Worm (Caenorhabditis elegans) whole organism, L2 larva: ENCODE results near the gene twk-24.

Experiments used
- C34F6.9 ChIP-seq: fragments of 150-350 bp; optimal IDR thresholded peaks from 2 replicates; lab custom pipeline; 2014; ENCODE audit warnings: missing biosample characterization, missing genetic modification characterization
- R02D3.7 ChIP-seq: fragments of 150-350 bp; optimal IDR thresholded peaks from 2 replicates; lab custom pipeline; 2014; ENCODE audit warnings: missing biosample characterization, missing genetic modification characterization
- alr-1 ChIP-seq: fragments of 150-350 bp; optimal IDR thresholded peaks from 2 replicates; lab custom pipeline; 2014; ENCODE audit warnings: missing biosample characterization, missing genetic modification characterization
- aly-2 ChIP-seq: fragments of 150-350 bp; optimal IDR thresholded peaks from 2 replicates; lab custom pipeline; 2014; ENCODE audit warnings: missing biosample characterization, missing genetic modification characterization
- ama-1 ChIP-seq: fragments of 150-350 bp; optimal IDR thresholded peaks from 2 replicates; lab custom pipeline; 2018; ENCODE audit warnings: inconsistent platforms
- blmp-1 ChIP-seq: sonication (generic microtip); optimal IDR thresholded peaks from 2 replicates; lab custom pipeline; 2017; ENCODE audit warnings: missing genetic modification characterization, mild to moderate bottlenecking, missing compliant biosample characterization, antibody characterized with exemption, moderate library complexity; ENCODE audit not compliant: insufficient read depth
- ceh-16 ChIP-seq: fragments of 150-350 bp; optimal IDR thresholded peaks from 2 replicates; lab custom pipeline; 2014; ENCODE audit warnings: missing biosample characterization, missing genetic modification characterization
- ceh-82 ChIP-seq: fragments of 150-350 bp; optimal IDR thresholded peaks from 2 replicates; lab custom pipeline; 2014; ENCODE audit warnings: missing biosample characterization, missing genetic modification characterization
- crh-2 ChIP-seq: sonication (generic microtip); optimal IDR thresholded peaks from 2 replicates; lab custom pipeline; 2017; ENCODE audit warnings: missing biosample characterization, missing genetic modification characterization
- egl-27 ChIP-seq: sonication (generic microtip); optimal IDR thresholded peaks from 3 replicates; lab custom pipeline; 2017; ENCODE audit warnings: missing biosample characterization, missing genetic modification reagents, missing genetic modification characterization
- elt-3 ChIP-seq: sonication (generic microtip); optimal IDR thresholded peaks from 2 replicates; lab custom pipeline; 2017; ENCODE audit warnings: missing biosample characterization, missing genetic modification characterization
- gmeb-1 ChIP-seq: fragments of 150-350 bp; optimal IDR thresholded peaks from 2 replicates; lab custom pipeline; 2014; ENCODE audit warnings: missing biosample characterization, missing genetic modification characterization
- lin-11 ChIP-seq: fragments of 150-350 bp; sonication (generic microtip); optimal IDR thresholded peaks from 2 replicates; lab custom pipeline; 2014; ENCODE audit warnings: missing biosample characterization, missing genetic modification characterization, inconsistent platforms, mixed read lengths
- lin-13 ChIP-seq: fragments of 150-350 bp; optimal IDR thresholded peaks from 2 replicates; lab custom pipeline; 2014; ENCODE audit warnings: missing biosample characterization, missing genetic modification reagents, missing genetic modification characterization
- lin-39 ChIP-seq: fragments of 150-350 bp; optimal IDR thresholded peaks from 2 replicates; lab custom pipeline; 2014; ENCODE audit warnings: missing biosample characterization, missing genetic modification reagents, missing genetic modification characterization
- lsy-2 ChIP-seq, 2 experiments: fragments of 150-350 bp in 1 of 2; sonication (generic microtip) in 1 of 2; optimal IDR thresholded peaks; 2 replicates each; lab custom pipeline; 2014 to 2017; ENCODE audit warnings: missing biosample characterization in 2 of 2, missing genetic modification characterization in 2 of 2
- mab-5 ChIP-seq: fragments of 150-350 bp; optimal IDR thresholded peaks from 2 replicates; lab custom pipeline; 2014; ENCODE audit warnings: missing biosample characterization, missing genetic modification characterization
- mdl-1 ChIP-seq, 2 experiments: fragments of 150-350 bp in 1 of 2; sonication (generic microtip) in 1 of 2; optimal IDR thresholded peaks; 2 replicates each; lab custom pipeline; 2017; ENCODE audit warnings: missing biosample characterization in 2 of 2, missing genetic modification characterization in 2 of 2
- nhr-12 ChIP-seq: fragments of 150-350 bp; optimal IDR thresholded peaks from 2 replicates; lab custom pipeline; 2014; ENCODE audit warnings: missing biosample characterization, missing genetic modification characterization
- nhr-129 ChIP-seq: fragments of 150-350 bp; optimal IDR thresholded peaks from 2 replicates; lab custom pipeline; 2014; ENCODE audit warnings: missing biosample characterization, missing genetic modification characterization
- nhr-23 ChIP-seq: fragments of 150-350 bp; optimal IDR thresholded peaks from 2 replicates; lab custom pipeline; 2014; ENCODE audit warnings: missing biosample characterization, missing genetic modification reagents, missing genetic modification characterization
- nhr-237 ChIP-seq: fragments of 150-350 bp; optimal IDR thresholded peaks from 2 replicates; lab custom pipeline; 2014; ENCODE audit warnings: missing biosample characterization, missing genetic modification characterization
- nhr-25 ChIP-seq: fragments of 150-350 bp; sonication (generic microtip); optimal IDR thresholded peaks from 3 replicates; lab custom pipeline; 2014; ENCODE audit warnings: missing biosample characterization, missing genetic modification characterization
- nhr-6 ChIP-seq: fragments of 150-350 bp; optimal IDR thresholded peaks from 2 replicates; lab custom pipeline; 2014; ENCODE audit warnings: missing biosample characterization, missing genetic modification characterization
- nhr-77 ChIP-seq: fragments of 150-350 bp; optimal IDR thresholded peaks from 2 replicates; lab custom pipeline; 2014; ENCODE audit warnings: missing biosample characterization, missing genetic modification characterization
- peb-1 ChIP-seq: fragments of 150-350 bp; optimal IDR thresholded peaks from 2 replicates; lab custom pipeline; 2014; ENCODE audit warnings: missing biosample characterization, missing genetic modification characterization
- sem-4 ChIP-seq: fragments of 150-350 bp; optimal IDR thresholded peaks from 2 replicates; lab custom pipeline; 2014; ENCODE audit warnings: missing biosample characterization, missing genetic modification reagents, missing genetic modification characterization
- skn-1 ChIP-seq: sonication (generic microtip); optimal IDR thresholded peaks from 2 replicates; lab custom pipeline; 2017; ENCODE audit warnings: missing biosample characterization, missing genetic modification characterization
- sma-9 ChIP-seq, 2 experiments: fragments of 150-350 bp in 1 of 2; sonication (generic microtip) in 1 of 2; optimal IDR thresholded peaks; 2 replicates each; lab custom pipeline; 2014 to 2016; ENCODE audit warnings: missing genetic modification characterization in 2 of 2, mild to moderate bottlenecking in 1 of 2, missing biosample characterization in 1 of 2, missing compliant biosample characterization in 1 of 2, missing genetic modification reagents in 1 of 2, moderate library complexity in 1 of 2
- snpc-4 ChIP-seq: fragments of 150-350 bp; optimal IDR thresholded peaks from 2 replicates; lab custom pipeline; 2014; ENCODE audit warnings: missing biosample characterization, missing genetic modification characterization
- unc-55 ChIP-seq: fragments of 150-350 bp; sonication (generic microtip); optimal IDR thresholded peaks from 3 replicates; lab custom pipeline; 2014; ENCODE audit warnings: missing biosample characterization, missing genetic modification reagents, missing genetic modification characterization
- unc-62 ChIP-seq: fragments of 150-350 bp; optimal IDR thresholded peaks from 2 replicates; lab custom pipeline; 2014; ENCODE audit warnings: missing biosample characterization, missing genetic modification reagents, missing genetic modification characterization
- zag-1 ChIP-seq: fragments of 150-350 bp; optimal IDR thresholded peaks from 2 replicates; lab custom pipeline; 2014; ENCODE audit warnings: missing biosample characterization, missing genetic modification characterization
- ztf-1 ChIP-seq: fragments of 200-800 bp; sonication (Bioruptor generic); conservative IDR thresholded peaks from 2 replicates; pipeline ENCODE4 v1.3.6; 2022; ENCODE audit warnings: missing genetic modification characterization, missing compliant biosample characterization
- ztf-4 ChIP-seq: fragments of 150-350 bp; optimal IDR thresholded peaks from 2 replicates; lab custom pipeline; 2014; ENCODE audit warnings: missing biosample characterization, missing genetic modification characterization

Gene twk-24

DNA sequence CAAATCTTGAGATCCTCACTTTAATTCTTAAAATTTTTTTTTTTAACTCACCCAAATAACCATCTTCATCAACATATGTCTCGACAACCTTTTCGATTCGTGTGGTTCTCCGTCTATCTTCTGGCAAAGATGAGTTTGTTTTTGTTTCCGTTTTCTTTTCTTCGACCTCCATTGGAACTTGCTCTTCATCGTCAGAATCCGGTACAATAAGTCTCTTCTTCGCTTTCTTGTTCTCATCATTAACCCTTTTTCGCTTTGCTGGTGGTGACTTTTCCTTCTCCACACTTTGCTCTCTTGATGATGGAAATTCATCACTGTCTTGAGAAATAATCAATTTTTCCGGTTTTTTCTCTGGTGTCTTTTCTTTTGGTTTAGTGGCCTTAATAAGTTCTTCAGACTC, 47.0 kb upstream of the twk-24 start:
- no peak for TF ChIP-seq unc-55 (GFP tag; lab: Kevin White, UChicago)
- no peak for TF ChIP-seq peb-1
- TF ChIP-seq nhr-77 (tag; lab: Kevin White, UChicago), result no peak
- no peak for TF ChIP-seq nhr-12 (tag; lab: Kevin White, UChicago)
- TF ChIP-seq zag-1 (tag; lab: Kevin White, UChicago), result no peak
- no peak for TF ChIP-seq lin-39
- no peak for TF ChIP-seq nhr-6 (tag; lab: Kevin White, UChicago)
- TF ChIP-seq sem-4 (tag; lab: Kevin White, UChicago), result no peak
- TF ChIP-seq R02D3.7 (tag; lab: Kevin White, UChicago), result no peak
- TF ChIP-seq blmp-1 (tag; lab: Kevin White, UChicago), result no peak

DNA sequence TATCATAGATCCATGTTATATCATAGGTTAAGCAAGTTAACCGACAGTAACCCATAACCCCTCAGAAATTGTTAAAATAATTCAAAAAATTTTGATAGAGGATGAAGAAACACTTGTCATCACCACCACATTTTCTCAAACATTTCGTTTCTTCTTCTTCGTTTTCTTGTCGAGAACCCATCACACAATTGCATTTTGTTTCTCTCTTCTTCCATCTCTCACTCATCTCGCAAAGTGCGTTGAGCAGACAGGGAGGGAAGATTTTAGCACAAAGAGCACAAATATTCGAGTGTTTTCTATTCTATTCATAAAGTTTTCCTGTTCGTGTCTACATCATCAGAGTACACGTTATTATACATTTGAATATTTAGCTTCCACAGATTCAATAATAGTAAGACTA, 45.3 kb upstream of the twk-24 start:
- no peak for TF ChIP-seq unc-62 (GFP tag; lab: Kevin White, UChicago)
- TF ChIP-seq zag-1 (tag; lab: Kevin White, UChicago), result peak; percentile 33
- peak in 1 of 2 experiments; percentile 38 for TF ChIP-seq lsy-2 (tag; optimal IDR thresholded peaks at IDR 0.05; lab: Kevin White, UChicago)
- TF ChIP-seq nhr-129 (tag; lab: Kevin White, UChicago), result peak; percentile 18
- TF ChIP-seq nhr-25, result no peak
- peak; percentile 41 for TF ChIP-seq C34F6.9 (tag; lab: Kevin White, UChicago)
- peak; percentile 54 for TF ChIP-seq unc-55 (GFP tag; lab: Kevin White, UChicago)

DNA sequence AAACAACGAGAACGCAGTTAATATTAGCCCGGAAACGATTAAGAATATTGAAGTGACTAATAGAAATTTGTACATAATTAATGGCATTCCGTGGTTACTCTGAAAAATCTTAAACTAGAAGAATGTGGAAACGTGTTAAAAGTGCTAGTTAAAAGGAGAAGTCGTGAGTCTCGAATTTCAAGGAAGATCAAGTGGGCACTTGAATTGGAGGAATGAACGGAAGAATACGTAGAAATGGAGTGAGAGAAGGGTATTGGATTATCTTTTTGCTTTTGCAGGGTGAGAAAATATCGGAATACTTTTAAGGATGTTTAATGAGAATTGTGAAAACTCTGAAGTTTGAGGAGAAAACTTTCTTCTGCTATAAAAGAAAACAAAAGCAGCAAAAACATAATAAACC, 41.1 kb upstream of the twk-24 start, which contains the start of gene hpo-30:
Gene hpo-30, minus strand, starts transcription at position 101 of the 400 bp plus-strand sequence.
- no peak for TF ChIP-seq mdl-1 (tag; optimal IDR thresholded peaks at IDR 0.05; lab: Kevin White, UChicago)
- no peak for TF ChIP-seq unc-55 (GFP tag; lab: Kevin White, UChicago)
- no peak for TF ChIP-seq nhr-25
- no peak for TF ChIP-seq elt-3 (tag; lab: Kevin White, UChicago)
- no peak for TF ChIP-seq gmeb-1 (tag; lab: Kevin White, UChicago)
- TF ChIP-seq aly-2 (tag; lab: Kevin White, UChicago), result no peak
- TF ChIP-seq nhr-12 (tag; lab: Kevin White, UChicago), result no peak
- no peak for TF ChIP-seq nhr-129 (tag; lab: Kevin White, UChicago)
- no peak for TF ChIP-seq ztf-1 (GFP tag; lab: Robert Waterston, UW)
- no peak for TF ChIP-seq R02D3.7 (tag; lab: Kevin White, UChicago)
- no peak for TF ChIP-seq skn-1 (tag; lab: Kevin White, UChicago)
- no peak for TF ChIP-seq blmp-1 (tag; lab: Kevin White, UChicago)
- TF ChIP-seq nhr-237 (tag; lab: Kevin White, UChicago), result no peak
- TF ChIP-seq sma-9 (GFP tag; optimal IDR thresholded peaks at IDR 0.05; lab: Kevin White, UChicago), result no peak
- no peak for TF ChIP-seq sma-9 (tag; optimal IDR thresholded peaks at IDR 0.05; lab: Kevin White, UChicago)
- TF ChIP-seq lin-11 (tag; lab: Kevin White, UChicago), result no peak
- TF ChIP-seq peb-1, result no peak
- TF ChIP-seq snpc-4, result no peak
- TF ChIP-seq sem-4 (tag; lab: Kevin White, UChicago), result no peak
- no peak for TF ChIP-seq lin-39

DNA sequence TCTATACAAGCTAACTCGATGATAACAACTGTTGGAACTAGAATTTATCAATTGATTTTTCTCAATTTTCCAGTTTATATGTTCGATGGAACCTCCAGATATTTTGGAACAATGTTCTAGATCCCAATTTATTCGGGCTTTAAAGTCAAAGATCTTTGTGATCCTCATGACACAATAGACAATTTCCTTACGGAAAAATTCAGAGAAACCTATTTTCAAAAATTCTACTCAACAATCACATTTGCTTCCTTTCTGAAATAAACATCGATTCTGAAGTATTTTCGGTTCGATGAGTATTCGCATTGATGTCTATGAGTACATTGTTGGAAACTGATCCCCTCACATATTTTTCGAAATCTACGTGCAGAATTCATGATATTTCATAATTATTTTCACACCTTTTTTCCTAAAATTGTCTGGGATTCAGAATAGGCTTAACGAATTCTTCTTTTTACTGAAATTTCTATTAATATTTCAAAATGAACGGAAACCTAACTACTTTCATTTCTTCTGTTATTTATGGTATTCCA, 38.0 kb upstream of the twk-24 start, which contains the start of gene srg-45:
Gene srg-45, plus strand, starts transcription at position 480 of the 530 bp plus-strand sequence.
- TF ChIP-seq nhr-25, result peak; percentile 9
- no peak for TF ChIP-seq unc-62 (GFP tag; lab: Kevin White, UChicago)
- TF ChIP-seq ama-1 (lab: Kevin White, UChicago), result peak; percentile 20
- TF ChIP-seq, all 48 proteins: peak for 2

DNA sequence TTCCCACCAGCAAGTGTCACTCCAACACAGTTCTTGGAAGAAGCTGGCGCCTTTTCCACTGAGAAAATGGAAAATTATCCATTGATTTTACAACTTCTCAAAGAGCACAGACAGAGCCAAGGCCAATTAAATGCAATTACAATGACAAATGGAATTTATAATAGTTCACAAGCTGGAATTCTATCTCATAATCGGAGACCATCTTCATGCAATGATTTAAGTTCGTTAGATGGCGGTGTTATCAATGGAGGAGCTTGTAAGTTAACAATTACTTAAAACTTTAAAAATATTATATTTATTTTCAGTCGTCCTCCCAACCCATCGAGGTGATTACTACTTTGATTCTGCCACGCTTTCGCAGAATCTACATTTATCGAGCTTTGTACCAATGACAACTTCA, 36.6 kb upstream of the twk-24 start:
- TF ChIP-seq alr-1 (tag; lab: Kevin White, UChicago), result no peak
- no peak for TF ChIP-seq crh-2 (tag; lab: Kevin White, UChicago)
- TF ChIP-seq sma-9 (GFP tag; optimal IDR thresholded peaks at IDR 0.05; lab: Kevin White, UChicago), result no peak
- no peak for TF ChIP-seq sma-9 (tag; optimal IDR thresholded peaks at IDR 0.05; lab: Kevin White, UChicago)
- no peak for TF ChIP-seq egl-27 (tag; lab: Kevin White, UChicago)
- no peak for TF ChIP-seq nhr-23 (tag; lab: Kevin White, UChicago)
- no peak for TF ChIP-seq ceh-16
- no peak for TF ChIP-seq nhr-6 (tag; lab: Kevin White, UChicago)
- TF ChIP-seq nhr-12 (tag; lab: Kevin White, UChicago), result no peak
- TF ChIP-seq ceh-82, result no peak
- no peak for TF ChIP-seq ama-1 (lab: Kevin White, UChicago)
- no peak for TF ChIP-seq zag-1 (tag; lab: Kevin White, UChicago)
- TF ChIP-seq lin-13 (GFP tag; lab: Kevin White, UChicago), result no peak
- TF ChIP-seq unc-62 (GFP tag; lab: Kevin White, UChicago), result no peak
- TF ChIP-seq nhr-129 (tag; lab: Kevin White, UChicago), result no peak
- TF ChIP-seq ztf-4 (tag; lab: Kevin White, UChicago), result no peak
- no peak for TF ChIP-seq sem-4 (tag; lab: Kevin White, UChicago)
- TF ChIP-seq nhr-77 (tag; lab: Kevin White, UChicago), result no peak
- no peak for TF ChIP-seq gmeb-1 (tag; lab: Kevin White, UChicago)
- TF ChIP-seq mab-5 (tag; lab: Kevin White, UChicago), result no peak
